Worm (Caenorhabditis elegans) whole organism, young adult: ENCODE measurements around the gene srz-67.

Source experiments
- F55B11.4 ChIP-seq: sonication (generic microtip); optimal IDR thresholded peaks from 2 replicates; lab custom pipeline; 2016; ENCODE audit warnings: missing compliant biosample characterization, missing genetic modification characterization, borderline replicate concordance; ENCODE audit not compliant: insufficient read depth
- F57A8.1 ChIP-seq: fragments of 200-800 bp; sonication (Bioruptor generic); optimal IDR thresholded peaks from 2 replicates; lab custom pipeline; 2018; ENCODE audit warnings: mild to moderate bottlenecking, missing genetic modification characterization, moderate library complexity, missing compliant biosample characterization
- akir-1 ChIP-seq: fragments of 200-800 bp; sonication (Bioruptor generic); optimal IDR thresholded peaks from 2 replicates; lab custom pipeline; 2018; ENCODE audit warnings: mild to moderate bottlenecking, missing genetic modification characterization, moderate library complexity, missing compliant biosample characterization
- ama-1 ChIP-seq, 3 experiments: fragments of 150-350 bp in 1 of 3; sonication (generic microtip) in 2 of 3; optimal IDR thresholded peaks; 2 replicates each; lab custom pipeline; 2014 to 2018; ENCODE audit warnings: missing biosample characterization in 2 of 3, missing genetic modification characterization in 2 of 3, missing genetic modification reagents in 2 of 3
- attf-5 ChIP-seq: fragments of 200-800 bp; sonication (Bioruptor generic); optimal IDR thresholded peaks from 2 replicates; lab custom pipeline; 2018; ENCODE audit warnings: mild to moderate bottlenecking, missing genetic modification characterization, missing compliant biosample characterization
- ceh-58 ChIP-seq: fragments of 200-800 bp; sonication (Bioruptor generic); IDR thresholded peaks from 2 replicates; pipeline ENCODE4 v1.3.6; 2022; ENCODE audit warnings: missing genetic modification characterization, missing compliant biosample characterization
- dpff-1 ChIP-seq: sonication (generic microtip); optimal IDR thresholded peaks from 2 replicates; lab custom pipeline; 2017; ENCODE audit warnings: mild to moderate bottlenecking, missing genetic modification characterization, missing compliant biosample characterization
- him-1 ChIP-seq: sonication (generic microtip); optimal IDR thresholded peaks from 2 replicates; lab custom pipeline; 2016; ENCODE audit warnings: missing genotype, missing genetic modification reagents, missing genetic modification characterization, missing compliant biosample characterization
- madf-10 ChIP-seq: sonication (generic microtip); optimal IDR thresholded peaks from 2 replicates; lab custom pipeline; 2016; ENCODE audit warnings: mild to moderate bottlenecking, missing genetic modification characterization, missing compliant biosample characterization
- nfya-1 ChIP-seq: sonication (generic microtip); optimal IDR thresholded peaks from 2 replicates; lab custom pipeline; 2017; ENCODE audit warnings: antibody characterized with exemption, missing compliant biosample characterization, missing genetic modification characterization, borderline replicate concordance; ENCODE audit not compliant: insufficient read depth
- nfya-2 ChIP-seq: fragments of 200-800 bp; sonication (Bioruptor generic); IDR thresholded peaks from 2 replicates; pipeline ENCODE4 v1.3.6; 2022; ENCODE audit warnings: missing genetic modification reagents, missing genetic modification characterization, missing compliant biosample characterization
- nhr-90 ChIP-seq: sonication (generic microtip); optimal IDR thresholded peaks from 2 replicates; lab custom pipeline; 2016; ENCODE audit warnings: missing genotype, mild to moderate bottlenecking, missing genetic modification characterization, missing compliant biosample characterization
- pha-4 ChIP-seq: fragments of 150-350 bp; sonication (generic microtip); optimal IDR thresholded peaks from 2 replicates; lab custom pipeline; 2014; ENCODE audit warnings: missing biosample characterization, missing genetic modification reagents, missing genetic modification characterization
- unc-62 ChIP-seq: fragments of 150-350 bp; optimal IDR thresholded peaks from 2 replicates; lab custom pipeline; 2014; ENCODE audit warnings: missing biosample characterization, missing genetic modification reagents, missing genetic modification characterization

DNA sequence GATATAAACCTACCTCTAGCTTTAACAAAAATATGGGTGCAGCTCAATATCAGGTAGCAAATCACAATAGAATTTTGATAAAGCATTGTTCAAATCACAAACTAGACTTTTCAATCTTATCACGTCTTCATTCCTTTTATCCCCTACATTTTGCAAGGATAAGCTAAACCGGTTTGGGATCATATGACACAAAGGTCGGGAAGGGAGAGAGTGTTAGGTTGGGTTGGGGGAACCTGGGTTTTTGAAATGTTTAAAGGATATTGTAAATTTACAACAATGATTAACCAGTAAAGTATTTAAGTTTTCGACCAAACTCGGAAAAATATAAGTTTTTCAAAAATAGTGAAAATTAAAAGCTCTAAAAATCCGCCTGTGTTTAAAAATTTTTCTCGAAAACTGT lies 7.1 kb upstream of the srz-67 start, which contains the start of gene C17F4.12:
- TF ChIP-seq unc-62, result no peak
- TF ChIP-seq F55B11.4 (tag; lab: Kevin White, UChicago), result no peak
- TF ChIP-seq ama-1 (optimal IDR thresholded peaks at IDR 0.05; lab: Kevin White, UChicago), result no peak
- no peak for TF ChIP-seq ama-1 (GFP tag; optimal IDR thresholded peaks at IDR 0.05; lab: Kevin White, UChicago)
- no peak for TF ChIP-seq him-1 (tag; lab: Kevin White, UChicago)
- TF ChIP-seq nhr-90 (tag; lab: Kevin White, UChicago), result no peak
- no peak for TF ChIP-seq pha-4
- TF ChIP-seq F57A8.1 (GFP tag; lab: Kevin White, UChicago), result no peak
- TF ChIP-seq akir-1 (GFP tag; lab: Kevin White, UChicago), result no peak
- no peak for TF ChIP-seq nfya-2
- TF ChIP-seq nfya-1 (tag; lab: Kevin White, UChicago), result no peak
- TF ChIP-seq ceh-58 (GFP tag; lab: Robert Waterston, UW), result no peak
- TF ChIP-seq dpff-1 (tag; lab: Kevin White, UChicago), result no peak
- TF ChIP-seq attf-5, result no peak
- TF ChIP-seq madf-10, result no peak
